Worm (Caenorhabditis elegans) whole organism, young adult: Measurements from ENCODE around the gene ksr-1.
"Not testable (repeated sequence)": the region's sequence is repeated elsewhere in the genome, so short reads cannot be mapped to it uniquely, and the experiment has no call there.

ENCODE experiments used
- Y53G8AR.9 ChIP-seq: fragments of 200-800 bp; sonication (Bioruptor generic); conservative IDR thresholded peaks from 2 replicates; pipeline ENCODE4 v1.3.6; 2022; ENCODE audit warnings: missing genetic modification reagents, missing genetic modification characterization, missing compliant biosample characterization
- Y67H2A.10 ChIP-seq: fragments of 200-800 bp; sonication (Bioruptor generic); conservative IDR thresholded peaks from 2 replicates; pipeline ENCODE4 v1.3.6; 2022; ENCODE audit warnings: missing genetic modification reagents, missing genetic modification characterization, missing compliant biosample characterization
- aptf-2 ChIP-seq: fragments of 200-800 bp; sonication (Bioruptor generic); conservative IDR thresholded peaks from 2 replicates; pipeline ENCODE4 v1.3.6; 2022; ENCODE audit warnings: missing genetic modification reagents, missing genetic modification characterization, missing compliant biosample characterization
- attf-3 ChIP-seq: fragments of 200-800 bp; sonication (Bioruptor generic); conservative IDR thresholded peaks from 2 replicates; pipeline ENCODE4 v1.3.6; 2022; ENCODE audit warnings: missing genetic modification reagents, missing genetic modification characterization, missing compliant biosample characterization
- ceh-100 ChIP-seq: fragments of 200-800 bp; sonication (Bioruptor generic); IDR thresholded peaks from 2 replicates; pipeline ENCODE4 v1.3.6; 2022; ENCODE audit warnings: missing genetic modification reagents, missing genetic modification characterization, missing compliant biosample characterization
- ceh-40 ChIP-seq: fragments of 200-800 bp; sonication (Bioruptor generic); IDR thresholded peaks from 2 replicates; pipeline ENCODE4 v1.3.6; 2022; ENCODE audit warnings: missing genetic modification characterization, missing compliant biosample characterization
- ceh-79 ChIP-seq: sonication (generic microtip); optimal IDR thresholded peaks from 2 replicates; lab custom pipeline; 2017; ENCODE audit warnings: mild to moderate bottlenecking, missing genetic modification characterization, missing compliant biosample characterization
- ceh-91 ChIP-seq: fragments of 200-800 bp; sonication (Bioruptor generic); IDR thresholded peaks from 2 replicates; pipeline ENCODE4 v1.3.6; 2022; ENCODE audit warnings: missing genetic modification reagents, missing genetic modification characterization, missing compliant biosample characterization
- chd-7 ChIP-seq: sonication (generic microtip); optimal IDR thresholded peaks from 2 replicates; lab custom pipeline; 2016; ENCODE audit warnings: mild to moderate bottlenecking, missing genetic modification characterization, moderate library complexity, missing compliant biosample characterization
- dox-1 ChIP-seq: fragments of 200-800 bp; sonication (Bioruptor generic); IDR thresholded peaks from 2 replicates; pipeline ENCODE4 v1.3.6; 2022; ENCODE audit warnings: missing genetic modification reagents, missing genetic modification characterization, missing compliant biosample characterization
- efl-1 ChIP-seq: fragments of 150-350 bp; optimal IDR thresholded peaks from 2 replicates; lab custom pipeline; 2014; ENCODE audit warnings: missing biosample characterization, missing genetic modification reagents, missing genetic modification characterization
- egrh-3 ChIP-seq: fragments of 200-800 bp; sonication (Bioruptor generic); IDR thresholded peaks from 2 replicates; pipeline ENCODE4 v1.3.6; 2022; ENCODE audit warnings: missing genetic modification reagents, missing genetic modification characterization, missing compliant biosample characterization
- hrde-1 ChIP-seq: sonication (generic microtip); optimal IDR thresholded peaks from 2 replicates; lab custom pipeline; 2016; ENCODE audit warnings: missing genetic modification characterization, mild to moderate bottlenecking, missing compliant biosample characterization, moderate library complexity, missing genotype, missing genetic modification reagents, borderline replicate concordance
- lag-1 ChIP-seq: fragments of 200-800 bp; sonication (Bioruptor generic); IDR thresholded peaks from 2 replicates; pipeline ENCODE4 v1.3.6; 2022; ENCODE audit warnings: missing genetic modification reagents, missing genetic modification characterization, missing compliant biosample characterization
- let-526 ChIP-seq: fragments of 200-800 bp; sonication (Bioruptor generic); IDR thresholded peaks from 2 replicates; pipeline ENCODE4 v1.3.6; 2022; ENCODE audit warnings: missing genetic modification reagents, missing genetic modification characterization, missing compliant biosample characterization
- lin-40 ChIP-seq: sonication (generic microtip); optimal IDR thresholded peaks from 2 replicates; lab custom pipeline; 2016; ENCODE audit warnings: missing genetic modification characterization, mild to moderate bottlenecking, missing compliant biosample characterization, missing genotype, missing genetic modification reagents
- lin-54 ChIP-seq: fragments of 200-800 bp; sonication (Bioruptor generic); optimal IDR thresholded peaks from 2 replicates; lab custom pipeline; 2018; ENCODE audit warnings: mild to moderate bottlenecking, missing genetic modification characterization, missing compliant biosample characterization
- madf-10 ChIP-seq: sonication (generic microtip); optimal IDR thresholded peaks from 2 replicates; lab custom pipeline; 2016; ENCODE audit warnings: mild to moderate bottlenecking, missing genetic modification characterization, missing compliant biosample characterization
- madf-6 ChIP-seq: fragments of 200-800 bp; sonication (Bioruptor generic); IDR thresholded peaks from 2 replicates; pipeline ENCODE4 v1.3.6; 2022; ENCODE audit warnings: missing genetic modification reagents, missing genetic modification characterization, missing compliant biosample characterization
- mes-4 ChIP-seq: sonication (generic microtip); optimal IDR thresholded peaks from 2 replicates; lab custom pipeline; 2016; ENCODE audit warnings: missing genotype, missing genetic modification characterization, missing compliant biosample characterization
- nfya-1 ChIP-seq: sonication (generic microtip); optimal IDR thresholded peaks from 2 replicates; lab custom pipeline; 2017; ENCODE audit warnings: antibody characterized with exemption, missing compliant biosample characterization, missing genetic modification characterization, borderline replicate concordance; ENCODE audit not compliant: insufficient read depth
- nfyb-1 ChIP-seq: fragments of 200-800 bp; sonication (Bioruptor generic); IDR thresholded peaks from 2 replicates; pipeline ENCODE4 v1.3.6; 2022; ENCODE audit warnings: missing genetic modification reagents, missing genetic modification characterization, missing compliant biosample characterization
- nhr-80 ChIP-seq: sonication (generic microtip); optimal IDR thresholded peaks from 2 replicates; lab custom pipeline; 2016; ENCODE audit warnings: missing genetic modification characterization, missing compliant biosample characterization
- snpc-1.1 ChIP-seq: sonication (generic microtip); optimal IDR thresholded peaks from 2 replicates; lab custom pipeline; 2017; ENCODE audit warnings: missing genetic modification characterization, mild to moderate bottlenecking, missing compliant biosample characterization, antibody characterized with exemption, moderate library complexity, missing genotype, missing genetic modification reagents; ENCODE audit not compliant: insufficient read depth
- tbx-9 ChIP-seq: sonication (generic microtip); optimal IDR thresholded peaks from 2 replicates; lab custom pipeline; 2016; ENCODE audit warnings: borderline replicate concordance, missing genetic modification characterization, inconsistent platforms, missing compliant biosample characterization
- tlf-1 ChIP-seq: fragments of 200-800 bp; sonication (Bioruptor generic); optimal IDR thresholded peaks from 2 replicates; lab custom pipeline; 2018; ENCODE audit warnings: mild to moderate bottlenecking, missing genetic modification characterization, missing compliant biosample characterization
- ztf-25 ChIP-seq: fragments of 200-800 bp; sonication (Bioruptor generic); IDR thresholded peaks from 2 replicates; pipeline ENCODE4 v1.3.6; 2022; ENCODE audit warnings: missing genetic modification reagents, missing genetic modification characterization, missing compliant biosample characterization
- ztf-28 ChIP-seq: fragments of 200-800 bp; sonication (Bioruptor generic); IDR thresholded peaks from 2 replicates; pipeline ENCODE4 v1.3.6; 2022; ENCODE audit warnings: missing genetic modification reagents, missing genetic modification characterization, missing compliant biosample characterization

ksr-1 gene

ce11 chrX:8320889-8321288 is 45.9 kb downstream of the ksr-1 start, which contains the start of gene pqn-57:
TSS of gene pqn-57 (minus strand) at chrX:8320989.
- no peak for TF ChIP-seq mes-4 (tag; lab: Kevin White, UChicago)

ce11 chrX:8321811-8322210 is 46.8 kb downstream of the ksr-1 start, which contains the start of gene abu-9:
TSS of gene abu-9 (plus strand) at chrX:8322111.
- TF ChIP-seq ceh-100 (GFP tag; lab: Robert Waterston, UW); chd-7 (tag; lab: Kevin White, UChicago); egrh-3 (GFP tag; lab: Robert Waterston, UW): not testable (repeated sequence)

- TF ChIP-seq aptf-2 (GFP tag; lab: Robert Waterston, UW): no peak
- no peak for TF ChIP-seq nfya-1 (tag; lab: Kevin White, UChicago)
- TF ChIP-seq attf-3: no peak
- TF ChIP-seq dox-1 (GFP tag; lab: Robert Waterston, UW): peak; percentile 14; the same call in 1 of the 2 replicates
- TF ChIP-seq Y67H2A.10: no peak
- no peak for TF ChIP-seq ceh-79 (tag; lab: Kevin White, UChicago)
- TF ChIP-seq nhr-80 (tag; lab: Kevin White, UChicago): peak; percentile 72
Observed at ce11 chrX:8323371-8323770, 48.4 kb downstream of the ksr-1 start, which contains the start of gene R09F10.1. TSS of gene R09F10.1 (plus strand) at chrX:8323592.

ce11 chrX:8326394-8326793 is 51.4 kb downstream of the ksr-1 start, which contains the start of gene R09F10.8:
TSS of gene R09F10.8 (minus strand) at chrX:8326451.
- TF ChIP-seq tlf-1 (GFP tag; lab: Kevin White, UChicago): no peak
- no peak for TF ChIP-seq hrde-1 (tag; lab: Kevin White, UChicago)
- peak; percentile 32 for TF ChIP-seq efl-1 (GFP tag; lab: Kevin White, UChicago)
- no peak for TF ChIP-seq lag-1 (GFP tag; lab: Robert Waterston, UW)
- peak; percentile 45; the same call in 1 of the 2 replicates for TF ChIP-seq madf-6 (GFP tag; lab: Robert Waterston, UW)
- no peak for TF ChIP-seq lin-40
- peak; percentile 41; the same call in 1 of the 2 replicates for TF ChIP-seq dox-1 (GFP tag; lab: Robert Waterston, UW)
- no peak for TF ChIP-seq snpc-1.1 (tag; lab: Kevin White, UChicago)
- TF ChIP-seq ceh-40 (GFP tag; lab: Robert Waterston, UW): no peak

- TF ChIP-seq ceh-91 (GFP tag; lab: Robert Waterston, UW) (no peak), tbx-9 (no peak), madf-10 (tag; lab: Kevin White, UChicago) (no peak), ztf-25 (no peak), let-526 (GFP tag; lab: Robert Waterston, UW) (no peak), Y53G8AR.9 (GFP tag; lab: Robert Waterston, UW) (no peak), hrde-1 (tag; lab: Kevin White, UChicago) (no peak), ztf-28 (GFP tag; lab: Robert Waterston, UW) (no peak), nfyb-1 (GFP tag; lab: Robert Waterston, UW) (no peak), lin-54 (GFP tag; lab: Kevin White, UChicago) (no peak)
Observed at ce11 chrX:8327800-8328199, 52.8 kb downstream of the ksr-1 start, which contains the start of gene F55E10.4. TSS of gene F55E10.4 (minus strand) at chrX:8327900.
